Fruit fly (Drosophila melanogaster) whole organism, adult: ENCODE measurements around the gene Idh3a.
A peak's percentile ranks its signal among the peaks of the same experiment; 100 is the strongest.

ENCODE experiments used
- CG14711 ChIP-seq: fragments of 200-800 bp; sonication (Bioruptor generic); optimal IDR thresholded peaks from 2 replicates; lab custom pipeline; 2018; ENCODE audit warnings: missing biosample characterization, mild to moderate bottlenecking, missing genetic modification characterization, moderate library complexity
- CG1620 ChIP-seq: fragments of 200-800 bp; sonication (Bioruptor generic); optimal IDR thresholded peaks from 2 replicates; lab custom pipeline; 2016; ENCODE audit warnings: missing biosample characterization, missing genetic modification characterization
- CG33017 ChIP-seq: fragments of 200-800 bp; sonication (Bioruptor generic); optimal IDR thresholded peaks from 2 replicates; lab custom pipeline; 2018; ENCODE audit warnings: missing biosample characterization, mild to moderate bottlenecking, missing genetic modification characterization, moderate library complexity
- CG5204 ChIP-seq: fragments of 200-800 bp; sonication (Bioruptor generic); optimal IDR thresholded peaks from 2 replicates; lab custom pipeline; 2016; ENCODE audit warnings: missing biosample characterization, missing genetic modification characterization
- CG7045 ChIP-seq: fragments of 200-800 bp; sonication (Bioruptor generic); optimal IDR thresholded peaks from 2 replicates; lab custom pipeline; 2017; ENCODE audit warnings: missing biosample characterization, mild to moderate bottlenecking, missing genetic modification characterization
- CG7101 ChIP-seq: fragments of 200-800 bp; sonication (Bioruptor generic); optimal IDR thresholded peaks from 2 replicates; lab custom pipeline; 2018; ENCODE audit warnings: missing biosample characterization, mild to moderate bottlenecking, missing genetic modification characterization, moderate library complexity
- Crg-1 ChIP-seq: fragments of 200-800 bp; sonication (Bioruptor generic); optimal IDR thresholded peaks from 2 replicates; lab custom pipeline; 2016; ENCODE audit warnings: missing biosample characterization, missing genetic modification characterization
- Hr96 ChIP-seq: fragments of 200-800 bp; sonication (Bioruptor generic); optimal IDR thresholded peaks from 2 replicates; lab custom pipeline; 2016; ENCODE audit warnings: missing biosample characterization, missing genetic modification characterization
- Mnt ChIP-seq: fragments of 200-800 bp; sonication (Bioruptor generic); optimal IDR thresholded peaks from 2 replicates; lab custom pipeline; 2016; ENCODE audit warnings: missing biosample characterization, mild to moderate bottlenecking, missing genetic modification characterization
- bab1 ChIP-seq: fragments of 200-800 bp; sonication (Bioruptor generic); optimal IDR thresholded peaks from 3 replicates; lab custom pipeline; 2019; ENCODE audit warnings: missing biosample characterization, mild to moderate bottlenecking, missing genetic modification characterization, moderate library complexity
- cic ChIP-seq: fragments of 200-800 bp; sonication (Bioruptor generic); optimal IDR thresholded peaks from 2 replicates; lab custom pipeline; 2017; ENCODE audit warnings: missing biosample characterization, mild to moderate bottlenecking, missing genetic modification characterization, moderate library complexity
- ovo ChIP-seq: fragments of 200-800 bp; sonication (Bioruptor generic); optimal IDR thresholded peaks from 2 replicates; lab custom pipeline; 2016; ENCODE audit warnings: missing biosample characterization, missing genetic modification characterization
- pad ChIP-seq: fragments of 200-800 bp; sonication (Bioruptor generic); optimal IDR thresholded peaks from 3 replicates; lab custom pipeline; 2017; ENCODE audit warnings: missing biosample characterization, missing genetic modification characterization, mild to moderate bottlenecking, moderate library complexity, missing genetic modification reagents
- tj ChIP-seq: fragments of 200-800 bp; sonication (Bioruptor generic); optimal IDR thresholded peaks from 3 replicates; lab custom pipeline; 2017; ENCODE audit warnings: missing biosample characterization, mild to moderate bottlenecking, missing genetic modification characterization, moderate library complexity

- TF ChIP-seq pad (GFP tag; lab: Kevin White, UChicago) (no peak), CG1620 (no peak), CG14711 (tag; lab: Kevin White, UChicago) (no peak), ovo (GFP tag; lab: Kevin White, UChicago) (no peak), Hr96 (no peak), CG7101 (tag; lab: Kevin White, UChicago) (peak; percentile 30), CG7045 (GFP tag; lab: Kevin White, UChicago) (no peak), CG5204 (no peak), tj (GFP tag; lab: Kevin White, UChicago) (peak; percentile 92), Mnt (GFP tag; lab: Kevin White, UChicago) (peak; percentile 17), CG33017 (tag; lab: Kevin White, UChicago) (no peak), cic (no peak), Crg-1 (no peak), bab1 (GFP tag; lab: Kevin White, UChicago) (no peak)
Observed at dm6 chrX:19495611-19496583, 25.7 kb downstream of the Idh3a start.
